Worm (Caenorhabditis elegans) whole organism, L1 larva: ENCODE measurements around the gene orc-2.

Source experiments
- C16A3.4 ChIP-seq: fragments of 150-350 bp; optimal IDR thresholded peaks from 2 replicates; lab custom pipeline; 2014; ENCODE audit warnings: missing biosample characterization, missing genetic modification characterization
- Y116A8C.19 ChIP-seq: sonication (generic microtip); optimal IDR thresholded peaks from 2 replicates; lab custom pipeline; 2016; ENCODE audit warnings: missing compliant biosample characterization, missing genetic modification characterization, borderline replicate concordance
- aha-1 ChIP-seq: fragments of 150-350 bp; optimal IDR thresholded peaks from 2 replicates; lab custom pipeline; 2014; ENCODE audit warnings: missing biosample characterization, missing genetic modification characterization
- ceh-63 ChIP-seq: fragments of 200-800 bp; sonication (Bioruptor generic); optimal IDR thresholded peaks from 2 replicates; lab custom pipeline; 2018; ENCODE audit warnings: mild to moderate bottlenecking, missing genetic modification characterization, missing compliant biosample characterization
- ceh-8 ChIP-seq: fragments of 200-800 bp; sonication (Bioruptor generic); optimal IDR thresholded peaks from 2 replicates; lab custom pipeline; 2018; ENCODE audit warnings: mild to moderate bottlenecking, missing genetic modification characterization, moderate library complexity, missing compliant biosample characterization
- ceh-82 ChIP-seq, 3 experiments: fragments of 150-350 bp in 1 of 3; sonication (generic microtip) in 2 of 3; optimal IDR thresholded peaks; 2 replicates each; lab custom pipeline; 2014 to 2017; ENCODE audit warnings: missing biosample characterization in 3 of 3, missing genetic modification characterization in 3 of 3
- ceh-88 ChIP-seq: fragments of 200-800 bp; sonication (Bioruptor generic); IDR thresholded peaks from 2 replicates; pipeline ENCODE4 v1.3.6; 2022; ENCODE audit warnings: missing genetic modification characterization, missing compliant biosample characterization
- ceh-90 ChIP-seq: sonication (generic microtip); optimal IDR thresholded peaks from 2 replicates; lab custom pipeline; 2016; ENCODE audit warnings: missing genetic modification characterization, missing compliant biosample characterization
- ces-1 ChIP-seq: fragments of 150-350 bp; optimal IDR thresholded peaks from 2 replicates; lab custom pipeline; 2014; ENCODE audit warnings: missing biosample characterization, missing genetic modification reagents, missing genetic modification characterization
- dsc-1 ChIP-seq: sonication (generic microtip); optimal IDR thresholded peaks from 2 replicates; lab custom pipeline; 2016; ENCODE audit warnings: mild to moderate bottlenecking, missing genetic modification characterization, missing compliant biosample characterization
- efl-1 ChIP-seq, 4 experiments: fragments of 150-350 bp; optimal IDR thresholded peaks in 3 of 4; peaks in 1 of 4; 1 replicate in 1 of 4; 2 replicates in 3 of 4; lab custom pipeline; 2014; ENCODE audit warnings: missing biosample characterization in 2 of 4, missing genetic modification characterization in 2 of 4, missing genetic modification reagents in 2 of 4
- efl-3 ChIP-seq: fragments of 200-800 bp; sonication (Bioruptor generic); optimal IDR thresholded peaks from 2 replicates; lab custom pipeline; 2018; ENCODE audit warnings: mild to moderate bottlenecking, missing genetic modification characterization, missing compliant biosample characterization
- egl-13 ChIP-seq: sonication (generic microtip); optimal IDR thresholded peaks from 2 replicates; lab custom pipeline; 2016; ENCODE audit warnings: missing genotype, missing genetic modification reagents, missing genetic modification characterization, missing compliant biosample characterization
- egl-27 ChIP-seq, 2 experiments: fragments of 150-350 bp in 1 of 2; sonication (generic microtip); optimal IDR thresholded peaks; 3 replicates each; lab custom pipeline; 2017 to 2018; ENCODE audit warnings: missing biosample characterization in 2 of 2, missing genetic modification characterization in 2 of 2, missing genetic modification reagents in 2 of 2
- elt-2 ChIP-seq: sonication (generic microtip); optimal IDR thresholded peaks from 2 replicates; lab custom pipeline; 2016; ENCODE audit warnings: missing genetic modification characterization, mild to moderate bottlenecking, inconsistent platforms, missing compliant biosample characterization, missing genetic modification reagents
- elt-3 ChIP-seq, 6 experiments: fragments of 150-350 bp in 1 of 6; sonication (generic microtip); optimal IDR thresholded peaks; 2 replicates each; lab custom pipeline; 2017 to 2018; ENCODE audit warnings: missing biosample characterization in 6 of 6, missing genetic modification characterization in 6 of 6, inconsistent platforms in 1 of 6
- ets-5 ChIP-seq: fragments of 200-800 bp; sonication (Bioruptor generic); IDR thresholded peaks from 2 replicates; pipeline ENCODE4 v1.3.6; 2022; ENCODE audit warnings: missing genetic modification characterization, missing compliant biosample characterization
- fkh-10 ChIP-seq: sonication (generic microtip); optimal IDR thresholded peaks from 2 replicates; lab custom pipeline; 2017; ENCODE audit warnings: missing biosample characterization, missing genetic modification reagents, missing genetic modification characterization
- fkh-4 ChIP-seq: sonication (generic microtip); optimal IDR thresholded peaks from 2 replicates; lab custom pipeline; 2016; ENCODE audit warnings: missing compliant biosample characterization, missing genetic modification characterization, borderline replicate concordance
- hlh-17 ChIP-seq: fragments of 200-800 bp; sonication (Bioruptor generic); optimal IDR thresholded peaks from 2 replicates; lab custom pipeline; 2018; ENCODE audit warnings: missing genetic modification characterization, mild to moderate bottlenecking, missing compliant biosample characterization, moderate library complexity, borderline replicate concordance
- hlh-4 ChIP-seq: sonication (generic microtip); optimal IDR thresholded peaks from 2 replicates; lab custom pipeline; 2016; ENCODE audit warnings: mild to moderate bottlenecking, missing genetic modification characterization, missing compliant biosample characterization
- hpl-2 ChIP-seq: fragments of 150-350 bp; optimal IDR thresholded peaks from 2 replicates; lab custom pipeline; 2014; ENCODE audit warnings: missing biosample characterization, missing genetic modification reagents, missing genetic modification characterization
- irx-1 ChIP-seq: sonication (generic microtip); optimal IDR thresholded peaks from 2 replicates; lab custom pipeline; 2016; ENCODE audit warnings: missing genetic modification characterization, missing compliant biosample characterization
- isw-1 ChIP-seq: fragments of 200-800 bp; sonication (Bioruptor generic); IDR thresholded peaks from 2 replicates; pipeline ENCODE4 v1.3.6; 2022; ENCODE audit warnings: missing genetic modification characterization, missing compliant biosample characterization
- lin-14 ChIP-seq: fragments of 200-800 bp; sonication (Bioruptor generic); optimal IDR thresholded peaks from 2 replicates; lab custom pipeline; 2018; ENCODE audit warnings: mild to moderate bottlenecking, missing genetic modification characterization, moderate library complexity, missing compliant biosample characterization
- lin-15B ChIP-seq: fragments of 150-350 bp; sonication (generic microtip); optimal IDR thresholded peaks from 3 replicates; lab custom pipeline; 2014; ENCODE audit warnings: missing biosample characterization, missing genetic modification characterization
- lin-35 ChIP-seq, 2 experiments: fragments of 150-350 bp; optimal IDR thresholded peaks; 2 replicates each; lab custom pipeline; 2014; ENCODE audit warnings: missing biosample characterization in 2 of 2, missing genetic modification characterization in 2 of 2, missing genetic modification reagents in 2 of 2
- lir-3 ChIP-seq: sonication (generic microtip); optimal IDR thresholded peaks from 2 replicates; lab custom pipeline; 2016; ENCODE audit warnings: mild to moderate bottlenecking, missing genetic modification characterization, moderate library complexity, missing compliant biosample characterization; ENCODE audit not compliant: poor library complexity
- mdl-1 ChIP-seq, 2 experiments: fragments of 150-350 bp; optimal IDR thresholded peaks; 2 replicates each; lab custom pipeline; 2014 to 2017; ENCODE audit warnings: missing biosample characterization in 2 of 2, missing genetic modification characterization in 2 of 2, inconsistent platforms in 1 of 2
- mef-2 ChIP-seq: fragments of 150-350 bp; optimal IDR thresholded peaks from 2 replicates; lab custom pipeline; 2014; ENCODE audit warnings: missing biosample characterization, missing genetic modification characterization
- nhr-19 ChIP-seq: fragments of 200-800 bp; sonication (Bioruptor generic); conservative IDR thresholded peaks from 2 replicates; pipeline ENCODE4 v1.3.6; 2022; ENCODE audit warnings: missing genetic modification characterization, missing compliant biosample characterization
- nhr-20 ChIP-seq: sonication (generic microtip); optimal IDR thresholded peaks from 2 replicates; lab custom pipeline; 2016; ENCODE audit warnings: mild to moderate bottlenecking, missing genetic modification characterization, missing compliant biosample characterization
- nhr-47 ChIP-seq: sonication (generic microtip); optimal IDR thresholded peaks from 2 replicates; lab custom pipeline; 2016; ENCODE audit warnings: mild to moderate bottlenecking, missing genetic modification characterization, moderate library complexity, missing compliant biosample characterization
- nhr-76 ChIP-seq: sonication (generic microtip); optimal IDR thresholded peaks from 2 replicates; lab custom pipeline; 2017; ENCODE audit warnings: missing biosample characterization, missing genetic modification characterization
- nhr-77 ChIP-seq: fragments of 150-350 bp; optimal IDR thresholded peaks from 2 replicates; lab custom pipeline; 2014; ENCODE audit warnings: missing biosample characterization, missing genetic modification characterization
- nhr-85 ChIP-seq: sonication (generic microtip); peaks from one replicate; lab custom pipeline; 2016; ENCODE audit warnings: missing genetic modification characterization, inconsistent platforms, missing compliant biosample characterization
- nhr-90 ChIP-seq: sonication (generic microtip); optimal IDR thresholded peaks from 2 replicates; lab custom pipeline; 2016; ENCODE audit warnings: mild to moderate bottlenecking, missing genetic modification characterization, missing compliant biosample characterization; ENCODE audit not compliant: poor library complexity
- pax-3 ChIP-seq: fragments of 200-800 bp; sonication (Bioruptor generic); optimal IDR thresholded peaks from 2 replicates; lab custom pipeline; 2018; ENCODE audit warnings: mild to moderate bottlenecking, missing genetic modification characterization, moderate library complexity, missing compliant biosample characterization
- pqm-1 ChIP-seq: sonication (generic microtip); optimal IDR thresholded peaks from 3 replicates; lab custom pipeline; 2017; ENCODE audit warnings: missing biosample characterization, missing genetic modification characterization
- snu-23 ChIP-seq: sonication (generic microtip); optimal IDR thresholded peaks from 2 replicates; lab custom pipeline; 2016; ENCODE audit warnings: missing genetic modification characterization, missing compliant biosample characterization
- sptf-1 ChIP-seq: fragments of 150-350 bp; optimal IDR thresholded peaks from 2 replicates; lab custom pipeline; 2014; ENCODE audit warnings: missing biosample characterization, missing genetic modification characterization
- sup-37 ChIP-seq: fragments of 200-800 bp; sonication (Bioruptor generic); optimal IDR thresholded peaks from 2 replicates; lab custom pipeline; 2018; ENCODE audit warnings: mild to moderate bottlenecking, missing genetic modification characterization, missing compliant biosample characterization
- swsn-7 ChIP-seq: sonication (generic microtip); optimal IDR thresholded peaks from 2 replicates; lab custom pipeline; 2016; ENCODE audit warnings: missing genetic modification characterization, missing compliant biosample characterization
- tlp-1 ChIP-seq: fragments of 150-350 bp; optimal IDR thresholded peaks from 2 replicates; lab custom pipeline; 2014; ENCODE audit warnings: missing biosample characterization, missing genetic modification characterization
- unc-62 ChIP-seq: fragments of 150-350 bp; optimal IDR thresholded peaks from 2 replicates; lab custom pipeline; 2014; ENCODE audit warnings: missing biosample characterization, missing genetic modification reagents, missing genetic modification characterization
- unc-86 ChIP-seq: sonication (generic microtip); optimal IDR thresholded peaks from 2 replicates; lab custom pipeline; 2016; ENCODE audit warnings: missing genetic modification characterization, missing compliant biosample characterization
- unc-98 ChIP-seq: fragments of 200-800 bp; sonication (Bioruptor generic); IDR thresholded peaks from 2 replicates; pipeline ENCODE4 v1.3.6; 2022; ENCODE audit warnings: missing genetic modification characterization, missing compliant biosample characterization
- zag-1 ChIP-seq: fragments of 150-350 bp; optimal IDR thresholded peaks from 2 replicates; lab custom pipeline; 2014; ENCODE audit warnings: missing biosample characterization, missing genetic modification characterization
- zip-4 ChIP-seq: fragments of 200-800 bp; sonication (Bioruptor generic); optimal IDR thresholded peaks from 2 replicates; lab custom pipeline; 2018; ENCODE audit warnings: mild to moderate bottlenecking, missing genetic modification characterization, moderate library complexity, missing compliant biosample characterization
- ztf-4 ChIP-seq: fragments of 150-350 bp; optimal IDR thresholded peaks from 2 replicates; lab custom pipeline; 2014; ENCODE audit warnings: missing biosample characterization, missing genetic modification characterization

Gene orc-2

DNA sequence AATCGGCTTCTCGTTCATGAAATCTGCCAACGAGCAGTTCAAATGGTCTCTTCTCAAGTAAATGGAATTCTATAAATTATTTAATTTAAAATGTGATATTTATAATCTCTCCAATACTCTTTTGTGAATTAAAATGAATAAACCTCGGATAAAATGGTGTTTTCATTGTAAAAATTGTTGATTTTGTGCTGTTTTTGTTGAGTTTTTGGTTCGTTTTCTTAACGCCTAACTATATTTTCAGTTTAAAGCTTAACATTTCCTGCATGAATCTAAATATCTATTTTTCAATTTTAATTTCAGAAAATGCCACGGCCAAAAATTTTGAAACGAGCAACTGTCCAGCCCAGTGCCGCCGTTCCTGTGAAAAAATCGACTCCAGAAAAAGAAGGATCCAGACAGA, at the start of gene orc-2:
Gene orc-2 (plus strand): TSS at position 301 of the 400 bp plus-strand sequence.
- TF ChIP-seq nhr-20 (tag; lab: Kevin White, UChicago) = no peak

DNA sequence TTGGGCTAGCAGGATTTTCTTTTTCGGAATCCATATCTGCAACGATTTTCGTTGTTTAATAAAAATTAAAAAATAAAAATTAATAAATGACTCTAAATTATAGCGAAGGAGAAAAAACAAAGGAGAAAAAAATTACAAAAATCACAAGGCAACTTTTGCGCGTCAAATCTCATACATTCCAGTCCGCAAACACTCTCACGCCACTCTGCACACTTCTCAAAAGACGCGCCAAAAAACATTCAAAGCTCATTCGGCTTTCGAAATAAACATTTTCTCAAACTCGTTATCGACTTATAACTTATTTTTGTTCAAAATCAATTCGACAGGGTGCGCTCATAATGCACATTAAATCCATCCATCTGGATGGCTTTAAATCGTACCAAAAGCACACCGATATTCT, 49.7 kb upstream of the orc-2 start, which contains the start of the genes R06F6.12 and mix-1:
Gene R06F6.12 (minus strand): TSS at position 36 of the 400 bp plus-strand sequence.
Gene mix-1 (plus strand): TSS at position 201 of the 400 bp plus-strand sequence.
- TF ChIP-seq pqm-1 (tag; lab: Kevin White, UChicago) = no peak
- no peak for TF ChIP-seq pax-3 (tag; lab: Kevin White, UChicago)
- peak; percentile 24 for TF ChIP-seq unc-86 (tag; lab: Kevin White, UChicago)
- TF ChIP-seq unc-98 (GFP tag; lab: Robert Waterston, UW) = no peak
- TF ChIP-seq nhr-77 = no peak
- TF ChIP-seq hlh-4 (tag; lab: Kevin White, UChicago) = no peak
- no peak for TF ChIP-seq unc-62 (GFP tag; lab: Kevin White, UChicago)
- TF ChIP-seq lin-14 = peak; percentile 42
- no peak for TF ChIP-seq efl-3 (GFP tag; lab: Kevin White, UChicago)
- TF ChIP-seq nhr-85 (tag; lab: Kevin White, UChicago) = peak; percentile 70
- TF ChIP-seq ceh-82 (tag; optimal IDR thresholded peaks at IDR 0.05; lab: Kevin White, UChicago) = peak; percentile 49 to 60 (median 50)
- TF ChIP-seq tlp-1 (tag; lab: Kevin White, UChicago) = no peak
- TF ChIP-seq lin-15B (tag; lab: Kevin White, UChicago) = peak; percentile 47
- TF ChIP-seq fkh-10 = no peak
- no peak for TF ChIP-seq fkh-4 (tag; lab: Kevin White, UChicago)
- TF ChIP-seq aha-1 (tag; lab: Kevin White, UChicago) = no peak
- TF ChIP-seq hpl-2 (GFP tag; lab: Kevin White, UChicago) = no peak
- peak; percentile 9 for TF ChIP-seq irx-1 (tag; lab: Kevin White, UChicago)
- no peak for TF ChIP-seq ces-1 (GFP tag; lab: Kevin White, UChicago)
- TF ChIP-seq egl-13 = no peak
- peak; percentile 79 to 92 for TF ChIP-seq lin-35 (GFP tag; optimal IDR thresholded peaks at IDR 0.05; lab: Kevin White, UChicago)
- no peak for TF ChIP-seq lir-3 (tag; lab: Kevin White, UChicago)
- no peak for TF ChIP-seq ztf-4 (tag; lab: Kevin White, UChicago)
- peak; percentile 55 for TF ChIP-seq C16A3.4 (tag; lab: Kevin White, UChicago)
- no peak for TF ChIP-seq sup-37 (GFP tag; lab: Kevin White, UChicago)
- no peak for TF ChIP-seq ceh-8 (GFP tag; lab: Kevin White, UChicago)
- peak; percentile 52 for TF ChIP-seq swsn-7 (tag; lab: Kevin White, UChicago)
- peak in 1 of 2 experiments; percentile 35 for TF ChIP-seq mdl-1 (tag; optimal IDR thresholded peaks at IDR 0.05; lab: Kevin White, UChicago)
- TF ChIP-seq isw-1 (GFP tag; lab: Robert Waterston, UW) = no peak
- peak in 1 of 6 experiments; percentile 15 for TF ChIP-seq elt-3 (tag; optimal IDR thresholded peaks at IDR 0.05; lab: Kevin White, UChicago)
- no peak for TF ChIP-seq nhr-76 (tag; lab: Kevin White, UChicago)
- TF ChIP-seq nhr-90 (tag; lab: Kevin White, UChicago) = peak; percentile 18
- no peak for TF ChIP-seq mef-2 (tag; lab: Kevin White, UChicago)
- TF ChIP-seq zag-1 (tag; lab: Kevin White, UChicago) = no peak
- TF ChIP-seq sptf-1 (tag; lab: Kevin White, UChicago) = no peak
- no peak for TF ChIP-seq egl-27 (tag; optimal IDR thresholded peaks at IDR 0.05; lab: Kevin White, UChicago)
- peak; percentile 75 for TF ChIP-seq nhr-47
- TF ChIP-seq dsc-1 (tag; lab: Kevin White, UChicago) = peak; percentile 50
- no peak for TF ChIP-seq hlh-17 (GFP tag; lab: Kevin White, UChicago)
- TF ChIP-seq ets-5 (GFP tag; lab: Robert Waterston, UW) = no peak
- no peak for TF ChIP-seq zip-4 (GFP tag; lab: Kevin White, UChicago)
- peak; percentile 46 for TF ChIP-seq nhr-20 (tag; lab: Kevin White, UChicago)
- peak; percentile 72 for TF ChIP-seq snu-23
- no peak for TF ChIP-seq Y116A8C.19 (tag; lab: Kevin White, UChicago)
- TF ChIP-seq nhr-19 (GFP tag; lab: Robert Waterston, UW) = peak; percentile 37; the same call in 1 of the 2 replicates
- TF ChIP-seq elt-2 (tag; lab: Kevin White, UChicago) = no peak
- no peak for TF ChIP-seq ceh-90 (tag; lab: Kevin White, UChicago)
- no peak for TF ChIP-seq ceh-88 (GFP tag; lab: Robert Waterston, UW)
- TF ChIP-seq efl-1 (optimal IDR thresholded peaks at IDR 0.05; lab: Kevin White, UChicago) = peak; percentile 80 to 89
- TF ChIP-seq efl-1 (GFP tag; optimal IDR thresholded peaks at IDR 0.05 in 1 of 2; lab: Kevin White, UChicago) = peak; percentile 86 to 98
- TF ChIP-seq ceh-63 (GFP tag; lab: Kevin White, UChicago) = no peak
